Worm (Caenorhabditis elegans) whole organism, L1 larva: Measurements from ENCODE around the gene C39B5.2.

Source experiments
- efl-1 ChIP-seq, 4 experiments: fragments of 150-350 bp; optimal IDR thresholded peaks in 3 of 4; peaks in 1 of 4; 1 replicate in 1 of 4; 2 replicates in 3 of 4; lab custom pipeline; 2014; ENCODE audit warnings: missing biosample characterization in 2 of 4, missing genetic modification characterization in 2 of 4, missing genetic modification reagents in 2 of 4
- elt-2 ChIP-seq: sonication (generic microtip); optimal IDR thresholded peaks from 2 replicates; lab custom pipeline; 2016; ENCODE audit warnings: missing genetic modification characterization, mild to moderate bottlenecking, inconsistent platforms, missing compliant biosample characterization, missing genetic modification reagents
- fkh-4 ChIP-seq: sonication (generic microtip); optimal IDR thresholded peaks from 2 replicates; lab custom pipeline; 2016; ENCODE audit warnings: missing compliant biosample characterization, missing genetic modification characterization, borderline replicate concordance
- jun-1 ChIP-seq: fragments of 150-350 bp; optimal IDR thresholded peaks from 2 replicates; lab custom pipeline; 2014; ENCODE audit warnings: missing biosample characterization, missing genetic modification reagents, missing genetic modification characterization
- lin-13 ChIP-seq: fragments of 150-350 bp; optimal IDR thresholded peaks from 2 replicates; lab custom pipeline; 2014; ENCODE audit warnings: missing biosample characterization, missing genetic modification reagents, missing genetic modification characterization
- lsy-2 ChIP-seq, 2 experiments: fragments of 150-350 bp; optimal IDR thresholded peaks; 2 replicates each; lab custom pipeline; 2014; ENCODE audit warnings: missing biosample characterization in 2 of 2, missing genetic modification characterization in 2 of 2
- mdl-1 ChIP-seq, 2 experiments: fragments of 150-350 bp; optimal IDR thresholded peaks; 2 replicates each; lab custom pipeline; 2014 to 2017; ENCODE audit warnings: missing biosample characterization in 2 of 2, missing genetic modification characterization in 2 of 2, inconsistent platforms in 1 of 2
- mep-1 ChIP-seq: fragments of 150-350 bp; optimal IDR thresholded peaks from 2 replicates; lab custom pipeline; 2014; ENCODE audit warnings: missing biosample characterization, missing genetic modification characterization
- nhr-12 ChIP-seq: sonication (generic microtip); optimal IDR thresholded peaks from 2 replicates; lab custom pipeline; 2017; ENCODE audit warnings: missing biosample characterization, missing genetic modification characterization
- unc-98 ChIP-seq: fragments of 200-800 bp; sonication (Bioruptor generic); IDR thresholded peaks from 2 replicates; pipeline ENCODE4 v1.3.6; 2022; ENCODE audit warnings: missing genetic modification characterization, missing compliant biosample characterization
- xbp-1 ChIP-seq: sonication (generic microtip); optimal IDR thresholded peaks from 2 replicates; lab custom pipeline; 2016; ENCODE audit warnings: missing genetic modification characterization, missing compliant biosample characterization
- zag-1 ChIP-seq: fragments of 150-350 bp; optimal IDR thresholded peaks from 2 replicates; lab custom pipeline; 2014; ENCODE audit warnings: missing biosample characterization, missing genetic modification characterization

- no peak for TF ChIP-seq lsy-2 (tag; optimal IDR thresholded peaks at IDR 0.05; lab: Kevin White, UChicago)
- TF ChIP-seq fkh-4 (tag; lab: Kevin White, UChicago): no peak
- no peak for TF ChIP-seq lin-13
- TF ChIP-seq unc-98 (GFP tag; lab: Robert Waterston, UW): no peak
- TF ChIP-seq jun-1 (tag; lab: Kevin White, UChicago): no peak
- TF ChIP-seq mep-1 (tag; lab: Kevin White, UChicago): no peak
- no peak for TF ChIP-seq efl-1 (optimal IDR thresholded peaks at IDR 0.05; lab: Kevin White, UChicago)
- no peak for TF ChIP-seq efl-1 (GFP tag; optimal IDR thresholded peaks at IDR 0.05 in 1 of 2; lab: Kevin White, UChicago)
- no peak for TF ChIP-seq mdl-1 (tag; optimal IDR thresholded peaks at IDR 0.05; lab: Kevin White, UChicago)
- TF ChIP-seq zag-1: no peak
- no peak for TF ChIP-seq elt-2 (tag; lab: Kevin White, UChicago)
- no peak for TF ChIP-seq xbp-1 (tag; lab: Kevin White, UChicago)
- no peak for TF ChIP-seq nhr-12 (tag; lab: Kevin White, UChicago)
These were observed 29.5 kb upstream of the C39B5.2 start for ce11 chrIII:2205155-2205554.
